Fruit fly (Drosophila melanogaster): ENCODE results near the gene CG17672.

Gene CG17672

dm6 chr3L:13007946-13008462, 20.8 kb upstream of the CG17672 start (continued):
- no peak for TF ChIP-seq CG12299 (tag; optimal IDR thresholded peaks at IDR 0.05)
- no peak for TF ChIP-seq CG10565 (GFP tag; optimal IDR thresholded peaks at IDR 0.05)
- TF ChIP-seq gsb (GFP tag; IDR thresholded peaks at IDR 0.05), result no peak
- TF ChIP-seq CG17612 (GFP tag; IDR thresholded peaks at IDR 0.05), result no peak
- TF ChIP-seq peb (GFP tag; IDR thresholded peaks at IDR 0.05), result no peak
- TF ChIP-seq CG32772 (GFP tag; IDR thresholded peaks at IDR 0.05), result no peak
- TF ChIP-seq CG3995 (GFP tag; optimal IDR thresholded peaks at IDR 0.05), result peak; percentile 69
- TF ChIP-seq CoRest (tag; optimal IDR thresholded peaks at IDR 0.05), result no peak
- peak; percentile 27; the same call in 1 of the 2 replicates for TF ChIP-seq tna (GFP tag; IDR thresholded peaks at IDR 0.05; ENCODE audit: partially characterized antibody)
- TF ChIP-seq ftz-f1 (GFP tag; optimal IDR thresholded peaks at IDR 0.05), result no peak
- TF ChIP-seq CkIIα-i1 (GFP tag; IDR thresholded peaks at IDR 0.05), result no peak
- no peak for TF ChIP-seq kah (GFP tag; optimal IDR thresholded peaks at IDR 0.05)
- TF ChIP-seq E2f1 (GFP tag; IDR thresholded peaks at IDR 0.05), result no peak
- no peak for TF ChIP-seq CG8359 (GFP tag; optimal IDR thresholded peaks at IDR 0.05; ENCODE audit: borderline replicate concordance)
- no peak for TF ChIP-seq gt (GFP tag; IDR thresholded peaks at IDR 0.05)
- TF ChIP-seq HLH54F (GFP tag; optimal IDR thresholded peaks at IDR 0.05), result no peak
- TF ChIP-seq ase (GFP tag; IDR thresholded peaks at IDR 0.05), result no peak
- TF ChIP-seq Pdp1 (GFP tag; optimal IDR thresholded peaks at IDR 0.05), result no peak
- TF ChIP-seq Hr51 (GFP tag; optimal IDR thresholded peaks at IDR 0.05), result no peak
- TF ChIP-seq CG7928 (GFP tag; optimal IDR thresholded peaks at IDR 0.05), result no peak
- no peak for TF ChIP-seq tll (GFP tag; optimal IDR thresholded peaks at IDR 0.05)
- no peak for TF ChIP-seq ind (GFP tag; optimal IDR thresholded peaks at IDR 0.05)
- TF ChIP-seq CG1602 (GFP tag; optimal IDR thresholded peaks at IDR 0.05), result no peak
- TF ChIP-seq CG18262 (tag; optimal IDR thresholded peaks at IDR 0.05), result peak; percentile 27
- TF ChIP-seq hb (GFP tag; IDR thresholded peaks at IDR 0.05; ENCODE audit: partially characterized antibody), result no peak
- TF ChIP-seq zen2 (GFP tag; IDR thresholded peaks at IDR 0.05; ENCODE audit: partially characterized antibody), result no peak; the same call in 2 of the 3 replicates
- TF ChIP-seq CG12155 (GFP tag; optimal IDR thresholded peaks at IDR 0.05), result no peak
- no peak for TF ChIP-seq esg (GFP tag; conservative IDR thresholded peaks at IDR 0.05)
- no peak for TF ChIP-seq CG18599 (GFP tag; optimal IDR thresholded peaks at IDR 0.05)
- TF ChIP-seq CG12744 (GFP tag; optimal IDR thresholded peaks at IDR 0.05), result no peak
- no peak for TF ChIP-seq CG18476 (GFP tag; optimal IDR thresholded peaks at IDR 0.05)
- TF ChIP-seq CG13296 (GFP tag; optimal IDR thresholded peaks at IDR 0.05), result no peak
- TF ChIP-seq YL-1 (GFP tag; optimal IDR thresholded peaks at IDR 0.05), result no peak
- no peak for TF ChIP-seq hth (optimal IDR thresholded peaks at IDR 0.05)
- no peak for TF ChIP-seq CG2202 (tag; optimal IDR thresholded peaks at IDR 0.05)
- no peak; the same call in 1 of the 2 replicates for TF ChIP-seq ato (GFP tag; IDR thresholded peaks at IDR 0.05; ENCODE audit: partially characterized antibody)
- TF ChIP-seq CG32767 (GFP tag; IDR thresholded peaks at IDR 0.05), result no peak
- no peak for TF ChIP-seq shn (GFP tag; optimal IDR thresholded peaks at IDR 0.05)
- TF ChIP-seq Ets97D (GFP tag; optimal IDR thresholded peaks at IDR 0.05), result no peak
- no peak for TF ChIP-seq Tbp (GFP tag; optimal IDR thresholded peaks at IDR 0.05)
- peak; percentile 78 for TF ChIP-seq HLH4C (GFP tag; IDR thresholded peaks at IDR 0.05; ENCODE audit: partially characterized antibody)
- no peak for TF ChIP-seq CG13624 (GFP tag; optimal IDR thresholded peaks at IDR 0.05)
- TF ChIP-seq CG12659 (GFP tag; optimal IDR thresholded peaks at IDR 0.05), result peak; percentile 12
- TF ChIP-seq CG10147 (GFP tag; optimal IDR thresholded peaks at IDR 0.05), result no peak
- no peak for TF ChIP-seq Lpt (GFP tag; optimal IDR thresholded peaks at IDR 0.05)
- TF ChIP-seq CG6254 (GFP tag; optimal IDR thresholded peaks at IDR 0.05), result no peak
- no peak for TF ChIP-seq Max (GFP tag; optimal IDR thresholded peaks at IDR 0.05)
- no peak for TF ChIP-seq CG4707 (GFP tag; optimal IDR thresholded peaks at IDR 0.05)
- TF ChIP-seq Abd-B (GFP tag; optimal IDR thresholded peaks at IDR 0.05), result peak; percentile 56
- TF ChIP-seq BEAF-32 (GFP tag; optimal IDR thresholded peaks at IDR 0.05), result peak; percentile 67

All from whole organism, embryonic.